Worm (Caenorhabditis elegans) whole organism, early embryonic: ENCODE results near the gene dmsr-14.

ENCODE experiments used
- B0310.2 ChIP-seq: sonication (generic microtip); optimal IDR thresholded peaks from 2 replicates; lab custom pipeline; 2016; ENCODE audit warnings: mild to moderate bottlenecking, missing genetic modification characterization, missing compliant biosample characterization
- F13C5.2 ChIP-seq: sonication (generic microtip); optimal IDR thresholded peaks from 2 replicates; lab custom pipeline; 2017; ENCODE audit warnings: mild to moderate bottlenecking, missing genetic modification characterization, inconsistent platforms, missing compliant biosample characterization
- aly-1 ChIP-seq: sonication (generic microtip); optimal IDR thresholded peaks from 2 replicates; lab custom pipeline; 2016; ENCODE audit warnings: missing genetic modification characterization, missing compliant biosample characterization
- ama-1 ChIP-seq: fragments of 150-350 bp; optimal IDR thresholded peaks from 2 replicates; lab custom pipeline; 2014
- ceh-13 ChIP-seq: fragments of 200-800 bp; sonication (Bioruptor generic); optimal IDR thresholded peaks from 2 replicates; lab custom pipeline; 2018; ENCODE audit warnings: mild to moderate bottlenecking, missing genetic modification characterization, missing compliant biosample characterization
- ceh-36 ChIP-seq: sonication (generic microtip); optimal IDR thresholded peaks from 2 replicates; lab custom pipeline; 2016; ENCODE audit warnings: missing genetic modification characterization, inconsistent platforms, missing compliant biosample characterization
- ets-7 ChIP-seq: sonication (generic microtip); optimal IDR thresholded peaks from 2 replicates; lab custom pipeline; 2016; ENCODE audit warnings: missing genotype, missing genetic modification characterization, missing compliant biosample characterization
- flt-1 ChIP-seq: fragments of 200-800 bp; sonication (Bioruptor generic); IDR thresholded peaks from 2 replicates; pipeline ENCODE4 v1.3.6; 2022; ENCODE audit warnings: missing genetic modification characterization, missing compliant biosample characterization
- hmbx-1 ChIP-seq: sonication (generic microtip); optimal IDR thresholded peaks from 2 replicates; lab custom pipeline; 2016; ENCODE audit warnings: mild to moderate bottlenecking, missing genetic modification characterization, missing compliant biosample characterization
- hmg-4 ChIP-seq: fragments of 200-800 bp; sonication (Bioruptor generic); optimal IDR thresholded peaks from 2 replicates; lab custom pipeline; 2018; ENCODE audit warnings: mild to moderate bottlenecking, missing genetic modification characterization, missing compliant biosample characterization
- hnd-1 ChIP-seq: sonication (generic microtip); optimal IDR thresholded peaks from 2 replicates; lab custom pipeline; 2016; ENCODE audit warnings: missing genetic modification characterization, missing compliant biosample characterization
- pes-1 ChIP-seq: fragments of 200-800 bp; sonication (Bioruptor generic); IDR thresholded peaks from 2 replicates; pipeline ENCODE4 v1.3.6; 2022; ENCODE audit warnings: missing genetic modification reagents, missing genetic modification characterization, missing compliant biosample characterization
- scrt-1 ChIP-seq: fragments of 200-800 bp; sonication (Bioruptor generic); IDR thresholded peaks from 2 replicates; pipeline ENCODE4 v1.3.6; 2022; ENCODE audit warnings: missing genetic modification characterization, missing compliant biosample characterization
- sea-1 ChIP-seq: fragments of 200-800 bp; sonication (Bioruptor generic); conservative IDR thresholded peaks from 2 replicates; pipeline ENCODE4 v1.3.6; 2022; ENCODE audit warnings: missing genetic modification characterization, missing compliant biosample characterization
- tbx-11 ChIP-seq: fragments of 200-800 bp; sonication (Bioruptor generic); IDR thresholded peaks from 2 replicates; pipeline ENCODE4 v1.3.6; 2022; ENCODE audit warnings: missing genetic modification characterization, missing compliant biosample characterization
- tbx-37 ChIP-seq: fragments of 200-800 bp; sonication (Bioruptor generic); conservative IDR thresholded peaks from 2 replicates; pipeline ENCODE4 v1.3.6; 2022; ENCODE audit warnings: missing genetic modification reagents, missing genetic modification characterization, missing compliant biosample characterization
- tra-4 ChIP-seq: sonication (generic microtip); optimal IDR thresholded peaks from 2 replicates; lab custom pipeline; 2017; ENCODE audit warnings: missing genetic modification characterization, missing compliant biosample characterization

dmsr-14 gene

ce11 chrV:6806340-6806739 lies 10.7 kb downstream of the dmsr-14 start, which contains the start of gene dmsr-12:
Gene dmsr-12, minus strand, starts transcription at chrV:6806440.
- TF ChIP-seq B0310.2 (tag; lab: Kevin White, UChicago) (no peak), sea-1 (no peak), tbx-37 (GFP tag; lab: Robert Waterston, UW) (no peak), F13C5.2 (no peak), scrt-1 (no peak), hnd-1 (tag; lab: Kevin White, UChicago) (no peak), flt-1 (GFP tag; lab: Robert Waterston, UW) (no peak), ets-7 (tag; lab: Kevin White, UChicago) (no peak), ceh-13 (GFP tag; lab: Kevin White, UChicago) (no peak), ama-1 (no peak), hmbx-1 (tag; lab: Kevin White, UChicago) (no peak), tbx-11 (no peak), ceh-36 (no peak), hmg-4 (GFP tag; lab: Kevin White, UChicago) (no peak), pes-1 (GFP tag; lab: Robert Waterston, UW) (no peak)

ce11 chrV:6803992-6804391 lies 13.1 kb downstream of the dmsr-14 start, which contains the start of gene dmsr-11:
Gene dmsr-11, minus strand, starts transcription at chrV:6804092.
- TF ChIP-seq scrt-1 (no peak), tbx-37 (GFP tag; lab: Robert Waterston, UW) (no peak), ama-1 (no peak)

- no peak for TF ChIP-seq pes-1 (GFP tag; lab: Robert Waterston, UW)
- no peak for TF ChIP-seq F13C5.2
- TF ChIP-seq tbx-11, result no peak
- no peak for TF ChIP-seq scrt-1
- TF ChIP-seq tra-4 (tag; lab: Kevin White, UChicago), result no peak
- no peak for TF ChIP-seq ama-1
- no peak for TF ChIP-seq tbx-37 (GFP tag; lab: Robert Waterston, UW)
- TF ChIP-seq hmg-4 (GFP tag; lab: Kevin White, UChicago), result no peak
- TF ChIP-seq ceh-13 (GFP tag; lab: Kevin White, UChicago), result no peak
- TF ChIP-seq ets-7 (tag; lab: Kevin White, UChicago), result no peak
- no peak for TF ChIP-seq hmbx-1 (tag; lab: Kevin White, UChicago)
- no peak for TF ChIP-seq flt-1 (GFP tag; lab: Robert Waterston, UW)
Observed at ce11 chrV:6801850-6802249, 15.2 kb downstream of the dmsr-14 start, which contains the start of gene dmsr-10. Gene dmsr-10, minus strand, starts transcription at chrV:6801950.

ce11 chrV:6799564-6799963 lies 17.5 kb downstream of the dmsr-14 start, which contains the start of gene dmsr-9:
Gene dmsr-9, minus strand, starts transcription at chrV:6799664.
- TF ChIP-seq flt-1 (GFP tag; lab: Robert Waterston, UW) (no peak), pes-1 (GFP tag; lab: Robert Waterston, UW) (no peak), ceh-13 (GFP tag; lab: Kevin White, UChicago) (no peak), ets-7 (tag; lab: Kevin White, UChicago) (no peak)

- TF ChIP-seq aly-1 (no peak), B0310.2 (tag; lab: Kevin White, UChicago) (no peak), ama-1 (no peak)
Observed at ce11 chrV:6796894-6797293, 20.2 kb downstream of the dmsr-14 start.

- TF ChIP-seq tra-4 (tag; lab: Kevin White, UChicago) (no peak), tbx-11 (no peak), flt-1 (GFP tag; lab: Robert Waterston, UW) (no peak), ceh-36 (no peak), tbx-37 (GFP tag; lab: Robert Waterston, UW) (no peak)
Observed at ce11 chrV:6796264-6796663, 20.8 kb downstream of the dmsr-14 start.

ce11 chrV:6793744-6794239 lies 23.3 kb downstream of the dmsr-14 start, which contains the start of gene ZC404.1:
Gene ZC404.1, plus strand, starts transcription at chrV:6794189.
- TF ChIP-seq pes-1 (GFP tag; lab: Robert Waterston, UW) (no peak), ceh-13 (GFP tag; lab: Kevin White, UChicago) (no peak), ets-7 (tag; lab: Kevin White, UChicago) (no peak), flt-1 (GFP tag; lab: Robert Waterston, UW) (no peak), hmbx-1 (tag; lab: Kevin White, UChicago) (no peak), hnd-1 (tag; lab: Kevin White, UChicago) (no peak), B0310.2 (tag; lab: Kevin White, UChicago) (no peak), aly-1 (no peak), tbx-11 (no peak), ama-1 (no peak)

ce11 chrV:6792973-6793372 lies 24.1 kb downstream of the dmsr-14 start:
- TF ChIP-seq ama-1, result no peak
- TF ChIP-seq hnd-1 (tag; lab: Kevin White, UChicago), result no peak
- no peak for TF ChIP-seq ceh-36
- no peak for TF ChIP-seq pes-1 (GFP tag; lab: Robert Waterston, UW)
- TF ChIP-seq tbx-37 (GFP tag; lab: Robert Waterston, UW), result no peak
- no peak for TF ChIP-seq aly-1
- TF ChIP-seq sea-1, result no peak
- TF ChIP-seq flt-1 (GFP tag; lab: Robert Waterston, UW), result no peak
- TF ChIP-seq scrt-1, result no peak
- no peak for TF ChIP-seq ceh-13 (GFP tag; lab: Kevin White, UChicago)
- TF ChIP-seq tra-4 (tag; lab: Kevin White, UChicago), result no peak

- TF ChIP-seq ceh-13 (GFP tag; lab: Kevin White, UChicago) (no peak), ama-1 (no peak), hmbx-1 (tag; lab: Kevin White, UChicago) (no peak), B0310.2 (tag; lab: Kevin White, UChicago) (no peak), ceh-36 (no peak), scrt-1 (no peak), tra-4 (tag; lab: Kevin White, UChicago) (no peak), flt-1 (GFP tag; lab: Robert Waterston, UW) (no peak), tbx-11 (no peak), aly-1 (no peak), F13C5.2 (no peak)
Observed at ce11 chrV:6792565-6792964, 24.5 kb downstream of the dmsr-14 start, which contains the start of gene gck-2. Gene gck-2, minus strand, starts transcription at chrV:6792665.
